Worm (Caenorhabditis elegans) whole organism, L3 larva: ENCODE results near the gene K07H8.9.

Experiments
- R02D3.7 ChIP-seq: fragments of 150-350 bp; optimal IDR thresholded peaks from 2 replicates; lab custom pipeline; 2014; ENCODE audit warnings: missing biosample characterization, missing genetic modification characterization
- ZK546.5 ChIP-seq: sonication (generic microtip); optimal IDR thresholded peaks from 2 replicates; lab custom pipeline; 2017; ENCODE audit warnings: missing biosample characterization, missing genetic modification characterization
- aly-2 ChIP-seq: fragments of 150-350 bp; optimal IDR thresholded peaks from 2 replicates; lab custom pipeline; 2014; ENCODE audit warnings: missing biosample characterization, missing genetic modification characterization
- ama-1 ChIP-seq: fragments of 150-350 bp; optimal IDR thresholded peaks from 2 replicates; lab custom pipeline; 2018
- ceh-16 ChIP-seq: sonication (generic microtip); optimal IDR thresholded peaks from 2 replicates; lab custom pipeline; 2017; ENCODE audit warnings: missing biosample characterization, missing genetic modification characterization
- ceh-28 ChIP-seq: fragments of 150-350 bp; optimal IDR thresholded peaks from 2 replicates; lab custom pipeline; 2014; ENCODE audit warnings: missing biosample characterization, missing genetic modification reagents, missing genetic modification characterization
- ceh-82 ChIP-seq: fragments of 150-350 bp; optimal IDR thresholded peaks from 2 replicates; lab custom pipeline; 2014; ENCODE audit warnings: missing biosample characterization, missing genetic modification characterization
- ceh-9 ChIP-seq: sonication (generic microtip); optimal IDR thresholded peaks from 2 replicates; lab custom pipeline; 2018; ENCODE audit warnings: missing biosample characterization, missing genetic modification characterization
- daf-12 ChIP-seq: fragments of 150-350 bp; optimal IDR thresholded peaks from 2 replicates; lab custom pipeline; 2014; ENCODE audit warnings: missing biosample characterization, missing genetic modification reagents, missing genetic modification characterization
- egl-27 ChIP-seq: sonication (generic microtip); optimal IDR thresholded peaks from 4 replicates; lab custom pipeline; 2017; ENCODE audit warnings: missing biosample characterization, missing genetic modification reagents, missing genetic modification characterization
- egl-5 ChIP-seq: fragments of 150-350 bp; optimal IDR thresholded peaks from 2 replicates; lab custom pipeline; 2017; ENCODE audit warnings: missing biosample characterization, missing genetic modification reagents, missing genetic modification characterization, inconsistent platforms
- elt-1 ChIP-seq: fragments of 150-350 bp; optimal IDR thresholded peaks from 2 replicates; lab custom pipeline; 2014; ENCODE audit warnings: missing biosample characterization, missing genetic modification characterization
- elt-2 ChIP-seq: sonication (generic microtip); optimal IDR thresholded peaks from 2 replicates; lab custom pipeline; 2016; ENCODE audit warnings: missing genetic modification reagents, mild to moderate bottlenecking, missing genetic modification characterization, missing compliant biosample characterization
- elt-3 ChIP-seq, 3 experiments: fragments of 150-350 bp in 1 of 3; sonication (generic microtip) in 2 of 3; optimal IDR thresholded peaks; 2 replicates in 2 of 3; 4 replicates in 1 of 3; lab custom pipeline; 2014 to 2017; ENCODE audit warnings: missing biosample characterization in 3 of 3, missing genetic modification characterization in 3 of 3
- eor-1 ChIP-seq, 2 experiments: fragments of 150-350 bp; optimal IDR thresholded peaks; 2 replicates each; lab custom pipeline; 2014 to 2018; ENCODE audit warnings: missing biosample characterization in 2 of 2, missing genetic modification characterization in 2 of 2
- fkh-10 ChIP-seq: sonication (generic microtip); optimal IDR thresholded peaks from 2 replicates; lab custom pipeline; 2017; ENCODE audit warnings: missing biosample characterization, missing genetic modification reagents, missing genetic modification characterization
- fkh-2 ChIP-seq: fragments of 150-350 bp; optimal IDR thresholded peaks from 2 replicates; lab custom pipeline; 2014; ENCODE audit warnings: missing biosample characterization, missing genetic modification reagents, missing genetic modification characterization
- fos-1 ChIP-seq: fragments of 150-350 bp; optimal IDR thresholded peaks from 2 replicates; lab custom pipeline; 2014; ENCODE audit warnings: missing biosample characterization, missing genetic modification characterization
- hmg-11 ChIP-seq: sonication (generic microtip); optimal IDR thresholded peaks from 2 replicates; lab custom pipeline; 2016; ENCODE audit warnings: missing genetic modification characterization, missing compliant biosample characterization
- jun-1 ChIP-seq: fragments of 150-350 bp; optimal IDR thresholded peaks from 2 replicates; lab custom pipeline; 2014; ENCODE audit warnings: missing biosample characterization, missing genetic modification reagents, missing genetic modification characterization
- lin-15B ChIP-seq: fragments of 150-350 bp; optimal IDR thresholded peaks from 2 replicates; lab custom pipeline; 2014; ENCODE audit warnings: missing biosample characterization, missing genetic modification characterization
- lin-39 ChIP-seq: fragments of 150-350 bp; optimal IDR thresholded peaks from 2 replicates; lab custom pipeline; 2018; ENCODE audit warnings: missing biosample characterization, missing genetic modification reagents, missing genetic modification characterization
- lsy-12 ChIP-seq: sonication (generic microtip); optimal IDR thresholded peaks from 2 replicates; lab custom pipeline; 2016; ENCODE audit warnings: mild to moderate bottlenecking, missing genetic modification characterization, missing compliant biosample characterization
- mdl-1 ChIP-seq: fragments of 150-350 bp; optimal IDR thresholded peaks from 2 replicates; lab custom pipeline; 2014; ENCODE audit warnings: missing biosample characterization, missing genetic modification characterization
- mml-1 ChIP-seq: fragments of 150-350 bp; sonication (generic microtip); optimal IDR thresholded peaks from 3 replicates; lab custom pipeline; 2014; ENCODE audit warnings: missing biosample characterization, missing genetic modification characterization
- nfya-1 ChIP-seq: sonication (generic microtip); optimal IDR thresholded peaks from 2 replicates; lab custom pipeline; 2017; ENCODE audit warnings: missing genetic modification characterization, mild to moderate bottlenecking, missing compliant biosample characterization, antibody characterized with exemption, moderate library complexity; ENCODE audit not compliant: insufficient read depth
- nhr-11 ChIP-seq: fragments of 150-350 bp; optimal IDR thresholded peaks from 2 replicates; lab custom pipeline; 2014; ENCODE audit warnings: missing biosample characterization, missing genetic modification characterization
- nhr-12 ChIP-seq: fragments of 150-350 bp; optimal IDR thresholded peaks from 2 replicates; lab custom pipeline; 2014; ENCODE audit warnings: missing biosample characterization, missing genetic modification characterization
- nhr-23 ChIP-seq: fragments of 150-350 bp; optimal IDR thresholded peaks from 2 replicates; lab custom pipeline; 2014; ENCODE audit warnings: missing biosample characterization, missing genetic modification reagents, missing genetic modification characterization
- nhr-237 ChIP-seq: fragments of 150-350 bp; optimal IDR thresholded peaks from 2 replicates; lab custom pipeline; 2014; ENCODE audit warnings: missing biosample characterization, missing genetic modification characterization
- nhr-25 ChIP-seq: sonication (generic microtip); optimal IDR thresholded peaks from 2 replicates; lab custom pipeline; 2017; ENCODE audit warnings: missing biosample characterization, missing genetic modification characterization
- nhr-28 ChIP-seq: fragments of 150-350 bp; optimal IDR thresholded peaks from 2 replicates; lab custom pipeline; 2014; ENCODE audit warnings: missing biosample characterization, missing genetic modification characterization
- nhr-43 ChIP-seq: sonication (generic microtip); optimal IDR thresholded peaks from 2 replicates; lab custom pipeline; 2016; ENCODE audit warnings: mild to moderate bottlenecking, missing genetic modification characterization, missing compliant biosample characterization; ENCODE audit not compliant: poor library complexity, severe bottlenecking
- nhr-67 ChIP-seq: fragments of 150-350 bp; optimal IDR thresholded peaks from 2 replicates; lab custom pipeline; 2014; ENCODE audit warnings: missing biosample characterization, missing genetic modification characterization
- nhr-76 ChIP-seq: fragments of 150-350 bp; sonication (generic microtip); optimal IDR thresholded peaks from 5 replicates; lab custom pipeline; 2014; ENCODE audit warnings: missing biosample characterization, missing genetic modification characterization
- nhr-77 ChIP-seq: fragments of 150-350 bp; optimal IDR thresholded peaks from 2 replicates; lab custom pipeline; 2014; ENCODE audit warnings: missing biosample characterization, missing genetic modification characterization
- pha-4 ChIP-seq: fragments of 150-350 bp; optimal IDR thresholded peaks from 2 replicates; lab custom pipeline; 2014; ENCODE audit warnings: missing biosample characterization, missing genetic modification reagents, missing genetic modification characterization
- pqm-1 ChIP-seq: fragments of 150-350 bp; optimal IDR thresholded peaks from 2 replicates; lab custom pipeline; 2017; ENCODE audit warnings: missing biosample characterization, missing genetic modification characterization, inconsistent platforms
- sea-2 ChIP-seq: fragments of 150-350 bp; sonication (generic microtip); optimal IDR thresholded peaks from 4 replicates; lab custom pipeline; 2014; ENCODE audit warnings: missing biosample characterization, missing genetic modification reagents, missing genetic modification characterization
- skn-1 ChIP-seq: fragments of 150-350 bp; optimal IDR thresholded peaks from 2 replicates; lab custom pipeline; 2014; ENCODE audit warnings: missing biosample characterization, missing genetic modification characterization
- snpc-4 ChIP-seq: fragments of 150-350 bp; optimal IDR thresholded peaks from 2 replicates; lab custom pipeline; 2014; ENCODE audit warnings: missing biosample characterization, missing genetic modification characterization
- tbx-2 ChIP-seq: sonication (generic microtip); optimal IDR thresholded peaks from 2 replicates; lab custom pipeline; 2016; ENCODE audit warnings: mild to moderate bottlenecking, missing genetic modification characterization, missing compliant biosample characterization
- unc-39 ChIP-seq: sonication (generic microtip); optimal IDR thresholded peaks from 4 replicates; lab custom pipeline; 2017; ENCODE audit warnings: missing biosample characterization, missing genetic modification characterization
- unc-62 ChIP-seq: fragments of 150-350 bp; sonication (generic microtip); optimal IDR thresholded peaks from 4 replicates; lab custom pipeline; 2014; ENCODE audit warnings: missing biosample characterization, missing genetic modification reagents, missing genetic modification characterization
- zag-1 ChIP-seq: fragments of 150-350 bp; optimal IDR thresholded peaks from 2 replicates; lab custom pipeline; 2014; ENCODE audit warnings: missing biosample characterization, missing genetic modification characterization
- ztf-11 ChIP-seq: fragments of 150-350 bp; optimal IDR thresholded peaks from 2 replicates; lab custom pipeline; 2014; ENCODE audit warnings: missing biosample characterization, missing genetic modification characterization
- ztf-4 ChIP-seq: fragments of 150-350 bp; optimal IDR thresholded peaks from 2 replicates; lab custom pipeline; 2014; ENCODE audit warnings: missing biosample characterization, missing genetic modification characterization

Gene K07H8.9

DNA sequence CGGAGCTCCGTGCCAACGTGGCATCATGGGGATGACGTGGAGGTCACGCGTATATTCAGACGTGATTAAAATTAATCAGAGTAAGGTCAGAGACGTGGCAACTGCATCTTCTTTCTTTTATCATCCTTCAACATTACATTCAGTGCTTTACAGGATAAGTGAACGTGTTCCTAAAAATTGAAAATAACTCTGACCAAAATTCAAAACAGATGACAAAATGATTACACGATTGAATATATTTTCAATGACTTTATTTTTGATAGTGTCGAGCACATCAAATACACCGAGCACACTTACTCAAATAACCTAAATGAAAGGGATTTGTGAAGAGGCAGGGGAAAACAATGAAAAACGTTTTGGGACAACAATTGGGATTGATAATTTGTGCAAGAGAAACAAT is at the start of gene K07H8.9:
TSS of gene K07H8.9 (minus strand) at position 125 of the 400 bp plus-strand sequence.
- TF ChIP-seq zag-1 (tag; lab: Kevin White, UChicago), result no peak
- no peak for TF ChIP-seq unc-39 (tag; lab: Kevin White, UChicago)
- TF ChIP-seq ZK546.5, result no peak
- TF ChIP-seq ceh-9 (tag; lab: Kevin White, UChicago), result no peak
- TF ChIP-seq lsy-12 (tag; lab: Kevin White, UChicago), result no peak
- TF ChIP-seq nhr-43 (tag; lab: Kevin White, UChicago), result no peak
- TF ChIP-seq egl-27, result no peak
- TF ChIP-seq mdl-1 (tag; lab: Kevin White, UChicago), result no peak
- TF ChIP-seq jun-1 (tag; lab: Kevin White, UChicago), result no peak
- no peak for TF ChIP-seq aly-2 (tag; lab: Kevin White, UChicago)
- no peak for TF ChIP-seq pqm-1 (tag; lab: Kevin White, UChicago)
- TF ChIP-seq tbx-2 (tag; lab: Kevin White, UChicago), result no peak
- TF ChIP-seq nhr-12 (tag; lab: Kevin White, UChicago), result no peak
- TF ChIP-seq nhr-76, result no peak
- no peak for TF ChIP-seq egl-5 (tag; lab: Kevin White, UChicago)
- TF ChIP-seq nhr-25 (tag; lab: Kevin White, UChicago), result no peak

DNA sequence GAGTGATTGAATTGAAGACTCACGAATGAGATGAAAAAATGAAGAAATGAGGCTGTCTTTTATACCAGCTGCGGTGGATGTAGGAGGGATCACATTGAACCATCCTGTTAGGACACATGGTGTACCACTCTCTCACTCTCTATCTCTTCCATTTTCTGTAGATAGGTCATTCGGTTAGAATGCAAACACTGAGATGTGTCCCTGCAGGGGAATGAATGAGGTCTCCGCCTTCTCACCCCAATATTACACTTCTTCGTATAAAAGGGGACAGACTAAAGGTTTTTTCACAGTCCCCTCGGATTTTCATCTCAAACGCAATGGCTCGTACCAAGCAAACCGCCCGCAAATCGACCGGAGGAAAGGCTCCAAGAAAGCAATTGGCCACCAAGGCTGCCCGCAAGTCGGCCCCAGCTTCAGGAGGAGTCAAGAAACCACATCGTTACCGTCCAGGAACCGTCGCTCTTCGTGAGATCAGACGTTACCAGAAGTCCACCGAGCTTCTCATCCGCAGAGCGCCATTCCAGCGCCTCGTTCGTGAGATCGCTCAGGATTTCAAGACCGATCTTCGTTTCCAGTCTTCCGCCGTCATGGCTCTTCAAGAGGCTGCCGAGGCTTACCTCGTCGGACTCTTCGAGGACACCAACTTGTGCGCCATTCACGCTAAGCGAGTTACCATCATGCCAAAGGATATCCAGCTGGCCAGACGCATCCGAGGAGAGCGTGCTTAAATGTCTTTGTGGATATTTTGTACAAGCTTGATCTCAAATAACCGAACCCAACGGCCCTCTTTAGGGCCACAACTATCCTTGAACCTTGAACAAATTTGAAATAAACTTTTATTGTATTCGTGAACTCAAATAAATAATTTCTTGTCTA is 48.0 kb upstream of the K07H8.9 start, which contains the start of gene his-32:
TSS of gene his-32 (plus strand) at position 318 of the 876 bp plus-strand sequence.
- TF ChIP-seq R02D3.7 (tag; lab: Kevin White, UChicago) (no peak), jun-1 (tag; lab: Kevin White, UChicago) (no peak), nhr-12 (tag; lab: Kevin White, UChicago) (no peak), ceh-9 (tag; lab: Kevin White, UChicago) (no peak), tbx-2 (tag; lab: Kevin White, UChicago) (no peak), fkh-10 (no peak), pha-4 (peak; percentile 42), egl-5 (tag; lab: Kevin White, UChicago) (no peak), nhr-77 (tag; lab: Kevin White, UChicago) (no peak), lin-39 (no peak), fkh-2 (tag; lab: Kevin White, UChicago) (no peak), egl-27 (no peak), nhr-23 (peak; percentile 88), hmg-11 (no peak), ztf-4 (tag; lab: Kevin White, UChicago) (no peak), ZK546.5 (no peak), eor-1 (tag; optimal IDR thresholded peaks at IDR 0.05; lab: Kevin White, UChicago) (no peak), elt-1 (tag; lab: Kevin White, UChicago) (peak; percentile 48), daf-12 (no peak), ceh-28 (tag; lab: Kevin White, UChicago) (no peak), pqm-1 (tag; lab: Kevin White, UChicago) (no peak), mml-1 (no peak), skn-1 (no peak), nhr-43 (tag; lab: Kevin White, UChicago) (peak; percentile 26), aly-2 (tag; lab: Kevin White, UChicago) (no peak), nhr-237 (tag; lab: Kevin White, UChicago) (no peak), unc-39 (tag; lab: Kevin White, UChicago) (no peak), snpc-4 (tag; lab: Kevin White, UChicago) (no peak), mdl-1 (tag; lab: Kevin White, UChicago) (no peak), nhr-67 (no peak), ceh-16 (tag; lab: Kevin White, UChicago) (no peak), sea-2 (no peak), elt-3 (tag; optimal IDR thresholded peaks at IDR 0.05; lab: Kevin White, UChicago) (no peak), nhr-28 (tag; lab: Kevin White, UChicago) (no peak), fos-1 (tag; lab: Kevin White, UChicago) (no peak), zag-1 (tag; lab: Kevin White, UChicago) (no peak), ceh-82 (tag; lab: Kevin White, UChicago) (no peak), ztf-11 (tag; lab: Kevin White, UChicago) (no peak), nhr-11 (tag; lab: Kevin White, UChicago) (no peak), nhr-76 (no peak), ama-1 (lab: Kevin White, UChicago) (no peak), nfya-1 (no peak), nhr-25 (tag; lab: Kevin White, UChicago) (peak; percentile 94), lsy-12 (tag; lab: Kevin White, UChicago) (peak; percentile 43), elt-2 (no peak), unc-62 (GFP tag; lab: Kevin White, UChicago) (no peak), lin-15B (tag; lab: Kevin White, UChicago) (peak; percentile 15)
